Fruit fly (Drosophila melanogaster) whole organism, embryonic: ENCODE data around the gene yellow-e2.

Experiments
- Adf1 ChIP-seq: fragments of 200-800 bp; sonication (Bioruptor generic); IDR thresholded peaks from 2 replicates; pipeline ENCODE4 v1.3.6; 2022; ENCODE audit warnings: missing biosample characterization, missing genetic modification characterization
- CG10147 ChIP-seq: fragments of 200-800 bp; sonication (Bioruptor generic); optimal IDR thresholded peaks from 2 replicates; lab custom pipeline; 2019; ENCODE audit warnings: missing biosample characterization, mild to moderate bottlenecking, missing genetic modification characterization, moderate library complexity
- CG10431 ChIP-seq: fragments of 200-800 bp; sonication (Bioruptor generic); optimal IDR thresholded peaks from 3 replicates; lab custom pipeline; 2018; ENCODE audit warnings: missing biosample characterization, mild to moderate bottlenecking, missing genetic modification characterization
- CG10979 ChIP-seq: fragments of 200-800 bp; sonication (Bioruptor generic); optimal IDR thresholded peaks from 2 replicates; lab custom pipeline; 2018; ENCODE audit warnings: missing biosample characterization, mild to moderate bottlenecking, missing genetic modification characterization, moderate library complexity
- CG11247 ChIP-seq: fragments of 200-800 bp; sonication (Bioruptor generic); IDR thresholded peaks from 2 replicates; pipeline ENCODE4 v1.3.6; 2022; ENCODE audit warnings: missing biosample characterization, missing genetic modification characterization
- CG11504 ChIP-seq: fragments of 200-800 bp; sonication (Bioruptor generic); optimal IDR thresholded peaks from 3 replicates; lab custom pipeline; 2019; ENCODE audit warnings: missing biosample characterization, mild to moderate bottlenecking, missing genetic modification characterization, moderate library complexity
- CG11723 ChIP-seq: fragments of 200-800 bp; sonication (Bioruptor generic); optimal IDR thresholded peaks from 2 replicates; lab custom pipeline; 2017; ENCODE audit warnings: missing biosample characterization, mild to moderate bottlenecking, missing genetic modification characterization
- CG12236 ChIP-seq: fragments of 200-800 bp; sonication (Bioruptor generic); optimal IDR thresholded peaks from 2 replicates; lab custom pipeline; 2016; ENCODE audit warnings: missing biosample characterization, missing genetic modification characterization
- CG13624 ChIP-seq: fragments of 200-800 bp; sonication (Bioruptor generic); optimal IDR thresholded peaks from 2 replicates; lab custom pipeline; 2016; ENCODE audit warnings: missing biosample characterization, missing genetic modification characterization
- CG13894 ChIP-seq: fragments of 200-800 bp; sonication (Bioruptor generic); optimal IDR thresholded peaks from 3 replicates; lab custom pipeline; 2018; ENCODE audit warnings: missing biosample characterization, mild to moderate bottlenecking, missing genetic modification characterization, moderate library complexity
- CG15269 ChIP-seq: fragments of 200-800 bp; sonication (Bioruptor generic); optimal IDR thresholded peaks from 2 replicates; lab custom pipeline; 2018; ENCODE audit warnings: missing biosample characterization, mild to moderate bottlenecking, missing genetic modification characterization, moderate library complexity
- CG15514 ChIP-seq: fragments of 200-800 bp; sonication (Bioruptor generic); optimal IDR thresholded peaks from 3 replicates; lab custom pipeline; 2017; ENCODE audit warnings: missing biosample characterization, missing genetic modification characterization, mild to moderate bottlenecking, moderate library complexity, missing genetic modification reagents
- CG16779 ChIP-seq: fragments of 200-800 bp; sonication (Bioruptor generic); IDR thresholded peaks from 2 replicates; pipeline ENCODE4 v1.3.6; 2022; ENCODE audit warnings: missing biosample characterization, missing genetic modification characterization
- CG17829 ChIP-seq: fragments of 200-800 bp; optimal IDR thresholded peaks from 2 replicates; lab custom pipeline; 2019; ENCODE audit warnings: missing biosample characterization, mild to moderate bottlenecking, missing genetic modification characterization, moderate library complexity
- CG18262 ChIP-seq: fragments of 200-800 bp; optimal IDR thresholded peaks from 3 replicates; lab custom pipeline; 2019; ENCODE audit warnings: missing biosample characterization, mild to moderate bottlenecking, missing genetic modification characterization, moderate library complexity
- CG30431 ChIP-seq: fragments of 200-800 bp; sonication (Bioruptor generic); optimal IDR thresholded peaks from 2 replicates; lab custom pipeline; 2017; ENCODE audit warnings: missing biosample characterization, missing genetic modification characterization
- CG32532 ChIP-seq: fragments of 200-800 bp; sonication (Bioruptor generic); IDR thresholded peaks from 2 replicates; pipeline ENCODE4 v1.3.6; 2022; ENCODE audit warnings: missing biosample characterization, missing genetic modification characterization
- CG3838 ChIP-seq: fragments of 200-800 bp; sonication (Bioruptor generic); optimal IDR thresholded peaks from 3 replicates; lab custom pipeline; 2016; ENCODE audit warnings: missing biosample characterization, missing genetic modification characterization
- CG5245 ChIP-seq: fragments of 200-800 bp; sonication (Bioruptor generic); optimal IDR thresholded peaks from 3 replicates; lab custom pipeline; 2016; ENCODE audit warnings: missing biosample characterization, missing genetic modification characterization
- CG6175 ChIP-seq: fragments of 200-800 bp; sonication (Bioruptor generic); IDR thresholded peaks from 3 replicates; pipeline ENCODE4 v1.3.6; 2022; ENCODE audit warnings: missing biosample characterization, missing genetic modification characterization
- CG6765 ChIP-seq: fragments of 200-800 bp; sonication (Bioruptor generic); optimal IDR thresholded peaks from 3 replicates; lab custom pipeline; 2017; ENCODE audit warnings: missing biosample characterization, mild to moderate bottlenecking, missing genetic modification characterization
- CG8089 ChIP-seq: fragments of 200-800 bp; sonication (Bioruptor generic); optimal IDR thresholded peaks from 3 replicates; lab custom pipeline; 2016; ENCODE audit warnings: missing biosample characterization, missing genetic modification characterization
- CG9437 ChIP-seq: fragments of 200-800 bp; sonication (Bioruptor generic); optimal IDR thresholded peaks from 2 replicates; lab custom pipeline; 2018; ENCODE audit warnings: missing biosample characterization, mild to moderate bottlenecking, missing genetic modification characterization
- Deaf1 ChIP-seq: fragments of 200-800 bp; optimal IDR thresholded peaks from 3 replicates; lab custom pipeline; 2019; ENCODE audit warnings: missing biosample characterization, mild to moderate bottlenecking, missing genetic modification characterization, moderate library complexity
- Dfd ChIP-seq, 2 experiments: fragments of >200 bp; optimal IDR thresholded peaks; 2 replicates each; lab custom pipeline; 2017; ENCODE audit warnings: missing biosample characterization in 2 of 2, missing genetic modification characterization in 2 of 2
- E2f1 ChIP-seq: fragments of 200-800 bp; sonication (Bioruptor generic); IDR thresholded peaks from 2 replicates; pipeline ENCODE4 v1.3.6; 2022; ENCODE audit warnings: missing biosample characterization, missing genetic modification characterization
- Gsc ChIP-seq: fragments of 200-800 bp; sonication (Bioruptor generic); IDR thresholded peaks from 2 replicates; pipeline ENCODE4 v1.3.6; 2022; ENCODE audit warnings: missing biosample characterization, missing genetic modification characterization
- H15 ChIP-seq: fragments of 200-800 bp; sonication (Bioruptor generic); IDR thresholded peaks from 3 replicates; pipeline ENCODE4 v1.3.6; 2022; ENCODE audit warnings: missing biosample characterization, missing genetic modification characterization
- H2.0 ChIP-seq: fragments of 200-800 bp; sonication (Bioruptor generic); IDR thresholded peaks from 2 replicates; pipeline ENCODE4 v1.3.6; 2022; ENCODE audit warnings: missing biosample characterization, missing genetic modification characterization
- Hey ChIP-seq: fragments of 200-800 bp; sonication (Bioruptor generic); optimal IDR thresholded peaks from 3 replicates; lab custom pipeline; 2018; ENCODE audit warnings: missing biosample characterization, mild to moderate bottlenecking, missing genetic modification characterization
- Mrtf ChIP-seq: fragments of 200-800 bp; sonication (Bioruptor generic); IDR thresholded peaks from 3 replicates; pipeline ENCODE4 v1.3.6; 2022; ENCODE audit warnings: missing biosample characterization, missing genetic modification characterization
- Oaz ChIP-seq: fragments of 200-800 bp; sonication (Bioruptor generic); IDR thresholded peaks from 2 replicates; pipeline ENCODE4 v1.3.6; 2022; ENCODE audit warnings: missing biosample characterization, missing genetic modification characterization
- Pdp1 ChIP-seq, 2 experiments: fragments of 200-800 bp; sonication (Bioruptor generic); optimal IDR thresholded peaks; 3 replicates each; lab custom pipeline; 2016; ENCODE audit warnings: missing biosample characterization in 2 of 2, missing genetic modification characterization in 2 of 2, mild to moderate bottlenecking in 1 of 2, moderate library complexity in 1 of 2
- Ravus ChIP-seq: fragments of 200-800 bp; sonication (Bioruptor generic); IDR thresholded peaks from 2 replicates; pipeline ENCODE4 v1.3.6; 2022; ENCODE audit warnings: missing biosample characterization, missing genetic modification characterization
- cg ChIP-seq: fragments of 200-800 bp; sonication (Bioruptor generic); optimal IDR thresholded peaks from 3 replicates; lab custom pipeline; 2019; ENCODE audit warnings: missing biosample characterization, mild to moderate bottlenecking, missing genetic modification characterization, moderate library complexity
- crc ChIP-seq: fragments of 200-800 bp; sonication (Bioruptor generic); optimal IDR thresholded peaks from 2 replicates; lab custom pipeline; 2016; ENCODE audit warnings: missing biosample characterization, missing genetic modification characterization
- disco-r ChIP-seq: fragments of 200-800 bp; sonication (Bioruptor generic); optimal IDR thresholded peaks from 2 replicates; lab custom pipeline; 2016; ENCODE audit warnings: missing biosample characterization, missing genetic modification characterization
- h ChIP-seq: fragments of >200 bp; optimal IDR thresholded peaks from 2 replicates; lab custom pipeline; 2017
- ken ChIP-seq: fragments of 200-800 bp; sonication (Bioruptor generic); IDR thresholded peaks from 3 replicates; pipeline ENCODE4 v1.3.6; 2022; ENCODE audit warnings: missing biosample characterization, missing genetic modification characterization
- lbe ChIP-seq: fragments of 200-800 bp; sonication (Bioruptor generic); optimal IDR thresholded peaks from 2 replicates; lab custom pipeline; 2016; ENCODE audit warnings: missing biosample characterization, mild to moderate bottlenecking, missing genetic modification characterization
- lmd ChIP-seq: fragments of 200-800 bp; sonication (Bioruptor generic); IDR thresholded peaks from 2 replicates; pipeline ENCODE4 v1.3.6; 2022; ENCODE audit warnings: missing biosample characterization, missing genetic modification characterization
- mam ChIP-seq: fragments of 200-800 bp; sonication (Bioruptor generic); optimal IDR thresholded peaks from 3 replicates; lab custom pipeline; 2016; ENCODE audit warnings: missing biosample characterization, missing genetic modification characterization
- pan ChIP-seq, 4 experiments: fragments of >200 bp in 3 of 4; fragments of 200-800 bp in 1 of 4; sonication (Bioruptor generic) in 1 of 4; optimal IDR thresholded peaks in 3 of 4; IDR thresholded peaks in 1 of 4; 2 replicates each; pipeline versions ENCODE4 v1.3.6 to Lab custom; 2017 to 2022; ENCODE audit warnings: missing biosample characterization in 2 of 4, missing genetic modification characterization in 2 of 4, mixed read lengths in 1 of 4
- pb ChIP-seq: fragments of 200-800 bp; sonication (Bioruptor generic); optimal IDR thresholded peaks from 3 replicates; lab custom pipeline; 2016; ENCODE audit warnings: missing biosample characterization, missing genetic modification characterization
- pnt ChIP-seq: fragments of 200-800 bp; sonication (Bioruptor generic); optimal IDR thresholded peaks from 3 replicates; lab custom pipeline; 2016; ENCODE audit warnings: missing biosample characterization, missing genetic modification characterization
- psq ChIP-seq: fragments of 200-800 bp; sonication (Bioruptor generic); optimal IDR thresholded peaks from 2 replicates; lab custom pipeline; 2017; ENCODE audit warnings: missing biosample characterization, missing genetic modification characterization
- scrt ChIP-seq: fragments of 200-800 bp; sonication (Bioruptor generic); optimal IDR thresholded peaks from 2 replicates; lab custom pipeline; 2018; ENCODE audit warnings: missing biosample characterization, mild to moderate bottlenecking, missing genetic modification characterization, moderate library complexity
- sd ChIP-seq: fragments of 200-800 bp; sonication (Bioruptor generic); optimal IDR thresholded peaks from 3 replicates; lab custom pipeline; 2018; ENCODE audit warnings: missing biosample characterization, mild to moderate bottlenecking, missing genetic modification characterization, moderate library complexity
- stwl ChIP-seq: fragments of 200-800 bp; sonication (Bioruptor generic); optimal IDR thresholded peaks from 3 replicates; lab custom pipeline; 2018; ENCODE audit warnings: missing biosample characterization, mild to moderate bottlenecking, missing genetic modification characterization, moderate library complexity
- toy ChIP-seq: fragments of 200-800 bp; sonication (Bioruptor generic); IDR thresholded peaks from 2 replicates; pipeline ENCODE4 v1.3.6; 2022; ENCODE audit warnings: missing biosample characterization, missing genetic modification characterization
- tup ChIP-seq: fragments of 200-800 bp; sonication (Bioruptor generic); optimal IDR thresholded peaks from 2 replicates; lab custom pipeline; 2016; ENCODE audit warnings: missing biosample characterization, mild to moderate bottlenecking, missing genetic modification characterization, moderate library complexity

yellow-e2 gene

DNA sequence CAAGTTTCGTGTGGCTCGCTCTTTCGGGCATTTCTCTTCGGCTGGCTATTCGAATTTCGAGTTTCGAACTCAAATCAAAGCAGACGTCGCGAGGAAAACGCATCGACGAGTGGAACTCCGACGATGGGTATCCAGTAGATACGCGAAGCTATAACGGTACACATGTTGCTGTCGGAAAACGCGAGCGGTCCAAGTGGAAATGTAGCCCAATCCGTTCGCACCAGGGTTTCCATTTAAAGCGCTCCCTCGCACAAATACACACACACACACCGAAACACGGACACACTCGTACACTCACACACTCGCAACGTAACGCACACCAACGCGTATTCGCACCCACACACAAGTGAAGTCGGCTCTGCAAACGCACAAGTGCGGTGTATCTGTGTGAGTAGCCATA is 43.5 kb upstream of the yellow-e2 start, which contains the start of gene side-IV (continued):
- TF ChIP-seq CG11723 (no peak), pb (no peak), CG6175 (GFP tag; lab: Robert Waterston, UW) (no peak), CG8089 (GFP tag; lab: Kevin White, UChicago) (no peak), stwl (peak; percentile 21), CG15269 (tag; lab: Kevin White, UChicago) (no peak), CG9437 (GFP tag; lab: Kevin White, UChicago) (peak; percentile 0), Adf1 (GFP tag; lab: Robert Waterston, UW) (peak; percentile 38; the same call in 1 of the 2 replicates), Dfd (GFP tag; optimal IDR thresholded peaks at IDR 0.05; lab: Kevin White, UChicago) (no peak), CG10979 (tag; lab: Kevin White, UChicago) (no peak), CG11247 (GFP tag; lab: Robert Waterston, UW) (no peak), CG3838 (GFP tag; lab: Kevin White, UChicago) (no peak), ken (GFP tag; lab: Robert Waterston, UW) (peak; percentile 9; the same call in 1 of the 3 replicates), CG16779 (GFP tag; lab: Robert Waterston, UW) (0 out of 2 replicates have a peak, but pooled peaks have one; percentile 14), CG13894 (tag; lab: Kevin White, UChicago) (peak; percentile 47), CG6765 (GFP tag; lab: Kevin White, UChicago) (peak; percentile 22), toy (GFP tag; lab: Robert Waterston, UW) (no peak), tup (no peak), CG32532 (GFP tag; lab: Robert Waterston, UW) (0 out of 2 replicates have a peak, but pooled peaks have one; percentile 33), CG13624 (GFP tag; lab: Kevin White, UChicago) (no peak), CG12236 (GFP tag; lab: Kevin White, UChicago) (no peak), h (no peak), Ravus (GFP tag; lab: Robert Waterston, UW) (no peak), H2.0 (GFP tag; lab: Robert Waterston, UW) (no peak), Oaz (GFP tag; lab: Robert Waterston, UW) (no peak), scrt (GFP tag; lab: Kevin White, UChicago) (peak; percentile 24), Pdp1 (GFP tag; optimal IDR thresholded peaks at IDR 0.05; lab: Kevin White, UChicago) (no peak), pan (optimal IDR thresholded peaks at IDR 0.05; lab: Kevin White, UChicago) (no peak), pan (GFP tag; optimal IDR thresholded peaks at IDR 0.05 in 1 of 2, IDR thresholded peaks at IDR 0.05 in 1 of 2) (peak in 1 of 2 experiments; percentile 26), Hey (tag; lab: Kevin White, UChicago) (no peak), CG17829 (tag; lab: Kevin White, UChicago) (no peak), Mrtf (no peak), lbe (GFP tag; lab: Kevin White, UChicago) (no peak), Deaf1 (tag; lab: Kevin White, UChicago) (peak; percentile 92), mam (no peak), CG5245 (GFP tag; lab: Kevin White, UChicago) (no peak), CG10147 (GFP tag; lab: Kevin White, UChicago) (peak; percentile 12), crc (GFP tag; lab: Kevin White, UChicago) (no peak), E2f1 (peak; percentile 26; the same call in 1 of the 2 replicates), pnt (no peak), CG30431 (GFP tag; lab: Kevin White, UChicago) (no peak), H15 (GFP tag; lab: Robert Waterston, UW) (0 out of 3 replicates have a peak, but pooled peaks have one; percentile 26), Gsc (no peak), CG18262 (tag; lab: Kevin White, UChicago) (no peak), sd (peak; percentile 5), CG15514 (GFP tag; lab: Kevin White, UChicago) (no peak), CG10431 (GFP tag; lab: Kevin White, UChicago) (peak; percentile 14), CG11504 (tag; lab: Kevin White, UChicago) (peak; percentile 14), disco-r (GFP tag; lab: Kevin White, UChicago) (no peak), psq (no peak), lmd (GFP tag; lab: Robert Waterston, UW) (no peak), cg (GFP tag; lab: Kevin White, UChicago) (peak; percentile 80)
